Fruit fly (Drosophila melanogaster) whole organism, prepupa: ENCODE data around the gene CG14984.

Source experiments
- Blimp-1 ChIP-seq: fragments of 200-800 bp; sonication (Bioruptor generic); optimal IDR thresholded peaks from 3 replicates; lab custom pipeline; 2017; ENCODE audit warnings: missing biosample characterization, missing genetic modification characterization, mild to moderate bottlenecking, moderate library complexity, missing genetic modification reagents
- CG10631 ChIP-seq: fragments of 200-800 bp; sonication (Bioruptor generic); optimal IDR thresholded peaks from 2 replicates; lab custom pipeline; 2016; ENCODE audit warnings: missing biosample characterization, missing genetic modification characterization
- CG10669 ChIP-seq: fragments of 200-800 bp; sonication (Bioruptor generic); optimal IDR thresholded peaks from 3 replicates; lab custom pipeline; 2018; ENCODE audit warnings: missing biosample characterization, mild to moderate bottlenecking, missing genetic modification characterization, moderate library complexity
- CG11294 ChIP-seq: fragments of 200-800 bp; sonication (Bioruptor generic); IDR thresholded peaks from 2 replicates; pipeline ENCODE4 v1.3.6; 2022; ENCODE audit warnings: missing biosample characterization, missing genetic modification characterization
- CG11762 ChIP-seq: fragments of 200-800 bp; sonication (Bioruptor generic); optimal IDR thresholded peaks from 3 replicates; lab custom pipeline; 2016; ENCODE audit warnings: missing biosample characterization, missing genetic modification characterization; ENCODE audit not compliant: insufficient read depth
- CG15336 ChIP-seq: fragments of 200-800 bp; sonication (Bioruptor generic); IDR thresholded peaks from 2 replicates; pipeline ENCODE4 v1.3.6; 2022; ENCODE audit warnings: missing biosample characterization, missing genetic modification characterization
- CG16779 ChIP-seq: fragments of 200-800 bp; sonication (Bioruptor generic); optimal IDR thresholded peaks from 3 replicates; lab custom pipeline; 2017; ENCODE audit warnings: missing biosample characterization, mild to moderate bottlenecking, missing genetic modification characterization
- CG31627 ChIP-seq: fragments of 200-800 bp; sonication (Bioruptor generic); optimal IDR thresholded peaks from 3 replicates; lab custom pipeline; 2016; ENCODE audit warnings: missing biosample characterization, missing genetic modification characterization
- CG32006 ChIP-seq: fragments of 200-800 bp; sonication (Bioruptor generic); optimal IDR thresholded peaks from 3 replicates; lab custom pipeline; 2017; ENCODE audit warnings: missing biosample characterization, mild to moderate bottlenecking, missing genetic modification characterization
- CG34406 ChIP-seq: fragments of 200-800 bp; sonication (Bioruptor generic); optimal IDR thresholded peaks from 3 replicates; lab custom pipeline; 2016; ENCODE audit warnings: missing biosample characterization, missing genetic modification characterization
- CG4318 ChIP-seq: fragments of 200-800 bp; sonication (Bioruptor generic); optimal IDR thresholded peaks from 3 replicates; lab custom pipeline; 2017; ENCODE audit warnings: missing biosample characterization, mild to moderate bottlenecking, missing genetic modification characterization
- CG6163 ChIP-seq: fragments of 200-800 bp; sonication (Bioruptor generic); IDR thresholded peaks from 3 replicates; pipeline ENCODE4 v1.3.6; 2022; ENCODE audit warnings: missing biosample characterization, missing genetic modification characterization
- CG6808 ChIP-seq: fragments of 200-800 bp; sonication (Bioruptor generic); optimal IDR thresholded peaks from 3 replicates; lab custom pipeline; 2017; ENCODE audit warnings: missing biosample characterization, missing genetic modification characterization, mild to moderate bottlenecking, moderate library complexity, missing genetic modification reagents
- CG7368 ChIP-seq: fragments of 200-800 bp; sonication (Bioruptor generic); optimal IDR thresholded peaks from 3 replicates; lab custom pipeline; 2016; ENCODE audit warnings: missing biosample characterization, missing genetic modification characterization
- CG8119 ChIP-seq: fragments of 200-800 bp; sonication (Bioruptor generic); IDR thresholded peaks from 3 replicates; pipeline ENCODE4 v1.3.6; 2022; ENCODE audit warnings: missing biosample characterization, missing genetic modification characterization
- CG8319 ChIP-seq: fragments of 200-800 bp; sonication (Bioruptor generic); optimal IDR thresholded peaks from 3 replicates; lab custom pipeline; 2016; ENCODE audit warnings: missing biosample characterization, missing genetic modification characterization
- Eip75B ChIP-seq: fragments of 200-800 bp; sonication (Bioruptor generic); optimal IDR thresholded peaks from 3 replicates; lab custom pipeline; 2016; ENCODE audit warnings: missing biosample characterization, missing genetic modification characterization
- Eip78C ChIP-seq: fragments of 200-800 bp; sonication (Bioruptor generic); peaks from one replicate; lab custom pipeline; 2016; ENCODE audit warnings: missing biosample characterization, missing genetic modification characterization
- Eip93F ChIP-seq: fragments of 200-800 bp; sonication (Bioruptor generic); optimal IDR thresholded peaks from 2 replicates; lab custom pipeline; 2016; ENCODE audit warnings: missing biosample characterization, mild to moderate bottlenecking, missing genetic modification characterization
- Ets21C ChIP-seq: fragments of 200-800 bp; sonication (Bioruptor generic); optimal IDR thresholded peaks from 3 replicates; lab custom pipeline; 2016; ENCODE audit warnings: missing biosample characterization, missing genetic modification characterization
- Ets96B ChIP-seq: fragments of 200-800 bp; optimal IDR thresholded peaks from 2 replicates; lab custom pipeline; 2019; ENCODE audit warnings: missing biosample characterization, mild to moderate bottlenecking, missing genetic modification characterization, moderate library complexity
- Gug ChIP-seq: fragments of 200-800 bp; sonication (Bioruptor generic); IDR thresholded peaks from 2 replicates; pipeline ENCODE4 v1.3.6; 2022; ENCODE audit warnings: missing biosample characterization, missing genetic modification characterization
- Hr4 ChIP-seq: fragments of 200-800 bp; sonication (Bioruptor generic); optimal IDR thresholded peaks from 3 replicates; lab custom pipeline; 2016; ENCODE audit warnings: missing biosample characterization, missing genetic modification characterization
- Met ChIP-seq: fragments of 200-800 bp; sonication (Bioruptor generic); optimal IDR thresholded peaks from 3 replicates; lab custom pipeline; 2016; ENCODE audit warnings: missing biosample characterization, missing genetic modification characterization
- Sox14 ChIP-seq: fragments of 200-800 bp; sonication (Bioruptor generic); optimal IDR thresholded peaks from 3 replicates; lab custom pipeline; 2016; ENCODE audit warnings: missing biosample characterization, missing genetic modification characterization
- Sox15 ChIP-seq: fragments of 200-800 bp; sonication (Bioruptor generic); optimal IDR thresholded peaks from 3 replicates; lab custom pipeline; 2016; ENCODE audit warnings: missing biosample characterization, missing genetic modification characterization
- achi ChIP-seq: fragments of 200-800 bp; sonication (Bioruptor generic); optimal IDR thresholded peaks from 3 replicates; lab custom pipeline; 2016; ENCODE audit warnings: missing biosample characterization, missing genetic modification characterization
- acj6 ChIP-seq: fragments of 200-800 bp; sonication (Bioruptor generic); optimal IDR thresholded peaks from 3 replicates; lab custom pipeline; 2016; ENCODE audit warnings: missing biosample characterization, missing genetic modification characterization
- dac ChIP-seq: fragments of 200-800 bp; sonication (Bioruptor generic); optimal IDR thresholded peaks from 2 replicates; lab custom pipeline; 2017; ENCODE audit warnings: missing biosample characterization, mild to moderate bottlenecking, missing genetic modification characterization
- fkh ChIP-seq: fragments of 200-800 bp; sonication (Bioruptor generic); optimal IDR thresholded peaks from 3 replicates; lab custom pipeline; 2017; ENCODE audit warnings: missing biosample characterization, mild to moderate bottlenecking, missing genetic modification characterization, moderate library complexity
- lz ChIP-seq: fragments of 200-800 bp; sonication (Bioruptor generic); optimal IDR thresholded peaks from 3 replicates; lab custom pipeline; 2016; ENCODE audit warnings: missing biosample characterization, missing genetic modification characterization
- net ChIP-seq: fragments of 200-800 bp; sonication (Bioruptor generic); optimal IDR thresholded peaks from 3 replicates; lab custom pipeline; 2016; ENCODE audit warnings: missing biosample characterization, missing genetic modification characterization
- spab ChIP-seq: fragments of 200-800 bp; sonication (Bioruptor generic); optimal IDR thresholded peaks from 2 replicates; lab custom pipeline; 2017; ENCODE audit warnings: missing biosample characterization, mild to moderate bottlenecking, missing genetic modification characterization, missing genetic modification reagents
- svp ChIP-seq: fragments of 200-800 bp; sonication (Bioruptor generic); peaks from one replicate; lab custom pipeline; 2016; ENCODE audit warnings: missing biosample characterization, missing genetic modification characterization
- vri ChIP-seq: fragments of 200-800 bp; sonication (Bioruptor generic); optimal IDR thresholded peaks from 3 replicates; lab custom pipeline; 2016; ENCODE audit warnings: missing biosample characterization, mild to moderate bottlenecking, missing genetic modification characterization

CG14984 gene

dm6 chr3L:3932742-3933289 lies 19.5 kb downstream of the CG14984 start:
- TF ChIP-seq vri (GFP tag; lab: Kevin White, UChicago) (no peak), Ets21C (no peak), fkh (GFP tag; lab: Kevin White, UChicago) (peak; percentile 80), Eip78C (GFP tag; lab: Kevin White, UChicago) (peak; percentile 69)

- TF ChIP-seq fkh (GFP tag; lab: Kevin White, UChicago) (peak; percentile 51), CG31627 (GFP tag; lab: Kevin White, UChicago) (no peak)
Observed at dm6 chr3L:3931778-3932177, 20.6 kb downstream of the CG14984 start.

DNA sequence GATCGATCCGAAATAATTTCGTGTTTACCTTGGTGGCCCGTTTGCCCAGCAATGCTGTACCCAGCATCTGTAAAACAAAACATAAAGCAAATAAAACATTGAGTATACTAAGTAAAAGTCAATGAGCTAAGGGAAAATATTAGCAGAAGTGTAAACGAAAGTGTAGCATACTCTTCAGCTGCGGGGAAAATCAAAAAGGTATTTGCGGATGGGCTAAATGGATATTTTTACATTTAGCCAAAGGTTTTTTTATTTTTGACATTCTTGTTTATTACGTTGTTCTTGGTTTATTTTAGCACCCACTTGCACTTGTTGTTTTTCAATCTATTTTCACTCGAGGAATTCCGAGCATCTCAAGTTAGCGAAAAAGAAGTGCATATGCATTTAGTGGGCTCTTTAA lies 21.4 kb downstream of the CG14984 start:
- TF ChIP-seq CG15336 (GFP tag; lab: Robert Waterston, UW) (no peak), CG8119 (GFP tag; lab: Robert Waterston, UW) (peak; percentile 14; the same call in 1 of the 3 replicates), fkh (GFP tag; lab: Kevin White, UChicago) (peak; percentile 45)

dm6 chr3L:3929968-3930767 lies 22.2 kb downstream of the CG14984 start:
- no peak for TF ChIP-seq CG11294 (GFP tag; lab: Robert Waterston, UW)
- TF ChIP-seq CG10669 (GFP tag; lab: Kevin White, UChicago): no peak
- TF ChIP-seq achi (GFP tag; lab: Kevin White, UChicago): no peak
- TF ChIP-seq svp (GFP tag; lab: Kevin White, UChicago): peak; percentile 13
- peak; percentile 38 for TF ChIP-seq vri (GFP tag; lab: Kevin White, UChicago)
- TF ChIP-seq Ets96B (tag; lab: Kevin White, UChicago): no peak

DNA sequence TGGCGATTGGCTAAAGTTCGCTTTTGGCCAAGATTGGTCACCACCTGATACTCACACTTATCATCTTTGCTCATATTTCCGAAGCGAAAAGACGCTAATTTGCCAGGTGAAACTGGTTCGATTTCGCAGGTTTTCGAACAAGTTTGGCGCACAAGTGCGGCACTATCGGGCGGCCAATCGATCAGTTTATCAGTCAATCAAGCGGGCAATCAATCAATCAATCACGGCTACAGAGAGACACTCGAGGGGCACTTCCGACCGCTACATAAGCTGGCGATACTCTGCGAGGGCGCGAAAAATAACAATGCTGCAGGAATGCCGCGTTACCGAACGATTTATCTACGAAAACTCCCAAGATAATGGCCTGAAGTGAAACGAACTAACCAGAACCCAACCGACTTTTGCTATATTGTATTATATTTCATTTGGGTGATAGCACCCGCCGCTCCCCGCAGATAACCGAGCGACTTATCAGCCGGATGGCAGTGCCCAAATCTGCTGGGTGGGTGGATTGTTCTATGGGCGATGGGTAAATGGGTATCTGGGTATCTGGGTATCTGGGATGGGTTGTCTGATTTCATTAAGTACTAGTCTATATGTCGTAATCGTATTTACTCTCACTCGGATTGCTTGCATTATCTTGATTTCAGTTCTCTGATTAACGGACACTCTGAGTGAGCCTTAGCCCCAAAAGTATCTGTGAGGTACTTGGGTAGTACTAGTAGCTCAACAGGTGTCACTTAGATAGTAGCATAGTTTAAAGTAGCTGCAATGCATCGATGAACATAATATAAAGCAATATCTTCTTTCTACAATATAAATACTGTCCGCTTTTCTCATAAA lies 23.2 kb downstream of the CG14984 start:
- TF ChIP-seq vri (GFP tag; lab: Kevin White, UChicago) (peak; percentile 85), Blimp-1 (GFP tag; lab: Kevin White, UChicago) (no peak), Eip78C (GFP tag; lab: Kevin White, UChicago) (peak; percentile 24)

- TF ChIP-seq Blimp-1 (GFP tag; lab: Kevin White, UChicago) (peak; percentile 63), Sox15 (GFP tag; lab: Kevin White, UChicago) (peak; percentile 86), Eip93F (peak; percentile 69), net (GFP tag; lab: Kevin White, UChicago) (peak; percentile 80), acj6 (GFP tag; lab: Kevin White, UChicago) (peak; percentile 87), CG31627 (GFP tag; lab: Kevin White, UChicago) (peak; percentile 95), CG4318 (peak; percentile 55), spab (peak; percentile 27), CG16779 (tag; lab: Kevin White, UChicago) (peak; percentile 16), Hr4 (GFP tag; lab: Kevin White, UChicago) (peak; percentile 78), vri (GFP tag; lab: Kevin White, UChicago) (peak; percentile 92), achi (GFP tag; lab: Kevin White, UChicago) (peak; percentile 84), CG6808 (GFP tag; lab: Kevin White, UChicago) (peak; percentile 29), Met (peak; percentile 93), CG8319 (peak; percentile 71), Eip75B (peak; percentile 74), dac (GFP tag; lab: Kevin White, UChicago) (no peak), CG34406 (GFP tag; lab: Kevin White, UChicago) (peak; percentile 91), Gug (peak; percentile 70), CG15336 (GFP tag; lab: Robert Waterston, UW) (peak; percentile 78), Sox14 (GFP tag; lab: Kevin White, UChicago) (peak; percentile 90), CG7368 (GFP tag; lab: Kevin White, UChicago) (peak; percentile 73), CG11762 (GFP tag; lab: Kevin White, UChicago) (peak; percentile 62), CG10631 (peak; percentile 68), CG6163 (GFP tag; lab: Robert Waterston, UW) (peak; percentile 90), lz (GFP tag; lab: Kevin White, UChicago) (peak; percentile 85), CG32006 (GFP tag; lab: Kevin White, UChicago) (peak; percentile 75)
Observed at dm6 chr3L:3928205-3928942, 24.0 kb downstream of the CG14984 start.
